Worm (Caenorhabditis elegans) whole organism, L1 larva: ENCODE data around the gene pptr-2.

Experiments used
- C16A3.4 ChIP-seq: fragments of 150-350 bp; optimal IDR thresholded peaks from 2 replicates; lab custom pipeline; 2014; ENCODE audit warnings: missing biosample characterization, missing genetic modification characterization
- C34B4.2 ChIP-seq: sonication (generic microtip); optimal IDR thresholded peaks from 2 replicates; lab custom pipeline; 2017; ENCODE audit warnings: mild to moderate bottlenecking, missing genetic modification characterization, missing compliant biosample characterization
- aly-2 ChIP-seq: fragments of 150-350 bp; optimal IDR thresholded peaks from 2 replicates; lab custom pipeline; 2014; ENCODE audit warnings: missing biosample characterization, missing genetic modification characterization
- ama-1 ChIP-seq: fragments of 150-350 bp; optimal IDR thresholded peaks from 2 replicates; lab custom pipeline; 2014
- blmp-1 ChIP-seq: fragments of 150-350 bp; optimal IDR thresholded peaks from 2 replicates; lab custom pipeline; 2014; ENCODE audit warnings: missing biosample characterization, missing genetic modification characterization
- ceh-63 ChIP-seq: fragments of 200-800 bp; sonication (Bioruptor generic); optimal IDR thresholded peaks from 2 replicates; lab custom pipeline; 2018; ENCODE audit warnings: mild to moderate bottlenecking, missing genetic modification characterization, missing compliant biosample characterization
- ceh-88 ChIP-seq: fragments of 200-800 bp; sonication (Bioruptor generic); IDR thresholded peaks from 2 replicates; pipeline ENCODE4 v1.3.6; 2022; ENCODE audit warnings: missing genetic modification characterization, missing compliant biosample characterization
- ces-1 ChIP-seq: fragments of 150-350 bp; optimal IDR thresholded peaks from 2 replicates; lab custom pipeline; 2014; ENCODE audit warnings: missing biosample characterization, missing genetic modification reagents, missing genetic modification characterization
- dpl-1 ChIP-seq, 3 experiments: fragments of 150-350 bp in 2 of 3; sonication (generic microtip) in 1 of 3; optimal IDR thresholded peaks; 2 replicates each; lab custom pipeline; 2014 to 2017; ENCODE audit warnings: missing biosample characterization in 3 of 3, missing genetic modification characterization in 3 of 3, missing genetic modification reagents in 3 of 3
- dsc-1 ChIP-seq: sonication (generic microtip); optimal IDR thresholded peaks from 2 replicates; lab custom pipeline; 2016; ENCODE audit warnings: mild to moderate bottlenecking, missing genetic modification characterization, missing compliant biosample characterization
- efl-1 ChIP-seq, 4 experiments: fragments of 150-350 bp; optimal IDR thresholded peaks in 3 of 4; peaks in 1 of 4; 1 replicate in 1 of 4; 2 replicates in 3 of 4; lab custom pipeline; 2014; ENCODE audit warnings: missing biosample characterization in 2 of 4, missing genetic modification characterization in 2 of 4, missing genetic modification reagents in 2 of 4
- egl-27 ChIP-seq, 2 experiments: fragments of 150-350 bp in 1 of 2; sonication (generic microtip); optimal IDR thresholded peaks; 3 replicates each; lab custom pipeline; 2017 to 2018; ENCODE audit warnings: missing biosample characterization in 2 of 2, missing genetic modification characterization in 2 of 2, missing genetic modification reagents in 2 of 2
- elt-2 ChIP-seq: sonication (generic microtip); optimal IDR thresholded peaks from 2 replicates; lab custom pipeline; 2016; ENCODE audit warnings: missing genetic modification characterization, mild to moderate bottlenecking, inconsistent platforms, missing compliant biosample characterization, missing genetic modification reagents
- elt-3 ChIP-seq, 6 experiments: fragments of 150-350 bp in 1 of 6; sonication (generic microtip); optimal IDR thresholded peaks; 2 replicates each; lab custom pipeline; 2017 to 2018; ENCODE audit warnings: missing biosample characterization in 6 of 6, missing genetic modification characterization in 6 of 6, inconsistent platforms in 1 of 6
- ets-5 ChIP-seq: fragments of 200-800 bp; sonication (Bioruptor generic); IDR thresholded peaks from 2 replicates; pipeline ENCODE4 v1.3.6; 2022; ENCODE audit warnings: missing genetic modification characterization, missing compliant biosample characterization
- fkh-8 ChIP-seq: sonication (generic microtip); optimal IDR thresholded peaks from 2 replicates; lab custom pipeline; 2016; ENCODE audit warnings: mild to moderate bottlenecking, missing genetic modification characterization, missing compliant biosample characterization
- fos-1 ChIP-seq: fragments of 150-350 bp; optimal IDR thresholded peaks from 2 replicates; lab custom pipeline; 2014; ENCODE audit warnings: missing biosample characterization, missing genetic modification characterization
- grh-1 ChIP-seq: fragments of 200-800 bp; sonication (Bioruptor generic); IDR thresholded peaks from 2 replicates; pipeline ENCODE4 v1.3.6; 2022; ENCODE audit warnings: missing genetic modification reagents, missing genetic modification characterization, missing compliant biosample characterization
- hlh-17 ChIP-seq: fragments of 200-800 bp; sonication (Bioruptor generic); optimal IDR thresholded peaks from 2 replicates; lab custom pipeline; 2018; ENCODE audit warnings: missing genetic modification characterization, mild to moderate bottlenecking, missing compliant biosample characterization, moderate library complexity, borderline replicate concordance
- hlh-4 ChIP-seq: sonication (generic microtip); optimal IDR thresholded peaks from 2 replicates; lab custom pipeline; 2016; ENCODE audit warnings: mild to moderate bottlenecking, missing genetic modification characterization, missing compliant biosample characterization
- hpl-2 ChIP-seq: fragments of 150-350 bp; optimal IDR thresholded peaks from 2 replicates; lab custom pipeline; 2014; ENCODE audit warnings: missing biosample characterization, missing genetic modification reagents, missing genetic modification characterization
- isw-1 ChIP-seq: fragments of 200-800 bp; sonication (Bioruptor generic); IDR thresholded peaks from 2 replicates; pipeline ENCODE4 v1.3.6; 2022; ENCODE audit warnings: missing genetic modification characterization, missing compliant biosample characterization
- jun-1 ChIP-seq: fragments of 150-350 bp; optimal IDR thresholded peaks from 2 replicates; lab custom pipeline; 2014; ENCODE audit warnings: missing biosample characterization, missing genetic modification reagents, missing genetic modification characterization
- lin-13 ChIP-seq: fragments of 150-350 bp; optimal IDR thresholded peaks from 2 replicates; lab custom pipeline; 2014; ENCODE audit warnings: missing biosample characterization, missing genetic modification reagents, missing genetic modification characterization
- lin-14 ChIP-seq: fragments of 200-800 bp; sonication (Bioruptor generic); optimal IDR thresholded peaks from 2 replicates; lab custom pipeline; 2018; ENCODE audit warnings: mild to moderate bottlenecking, missing genetic modification characterization, moderate library complexity, missing compliant biosample characterization
- lsy-2 ChIP-seq, 2 experiments: fragments of 150-350 bp; optimal IDR thresholded peaks; 2 replicates each; lab custom pipeline; 2014; ENCODE audit warnings: missing biosample characterization in 2 of 2, missing genetic modification characterization in 2 of 2
- mab-9 ChIP-seq: fragments of 200-800 bp; sonication (Bioruptor generic); IDR thresholded peaks from 2 replicates; pipeline ENCODE4 v1.3.6; 2022; ENCODE audit warnings: missing genetic modification reagents, missing genetic modification characterization, missing compliant biosample characterization
- mdl-1 ChIP-seq, 2 experiments: fragments of 150-350 bp; optimal IDR thresholded peaks; 2 replicates each; lab custom pipeline; 2014 to 2017; ENCODE audit warnings: missing biosample characterization in 2 of 2, missing genetic modification characterization in 2 of 2, inconsistent platforms in 1 of 2
- mep-1 ChIP-seq: fragments of 150-350 bp; optimal IDR thresholded peaks from 2 replicates; lab custom pipeline; 2014; ENCODE audit warnings: missing biosample characterization, missing genetic modification characterization
- nhr-11 ChIP-seq: fragments of 150-350 bp; optimal IDR thresholded peaks from 2 replicates; lab custom pipeline; 2014; ENCODE audit warnings: missing biosample characterization, missing genetic modification characterization
- nhr-19 ChIP-seq: fragments of 200-800 bp; sonication (Bioruptor generic); conservative IDR thresholded peaks from 2 replicates; pipeline ENCODE4 v1.3.6; 2022; ENCODE audit warnings: missing genetic modification characterization, missing compliant biosample characterization
- nhr-20 ChIP-seq: sonication (generic microtip); optimal IDR thresholded peaks from 2 replicates; lab custom pipeline; 2016; ENCODE audit warnings: mild to moderate bottlenecking, missing genetic modification characterization, missing compliant biosample characterization
- nhr-237 ChIP-seq: fragments of 150-350 bp; optimal IDR thresholded peaks from 2 replicates; lab custom pipeline; 2014; ENCODE audit warnings: missing biosample characterization, missing genetic modification characterization
- nhr-76 ChIP-seq: sonication (generic microtip); optimal IDR thresholded peaks from 2 replicates; lab custom pipeline; 2017; ENCODE audit warnings: missing biosample characterization, missing genetic modification characterization
- nhr-77 ChIP-seq: fragments of 150-350 bp; optimal IDR thresholded peaks from 2 replicates; lab custom pipeline; 2014; ENCODE audit warnings: missing biosample characterization, missing genetic modification characterization
- nhr-84 ChIP-seq: sonication (generic microtip); optimal IDR thresholded peaks from 2 replicates; lab custom pipeline; 2017; ENCODE audit warnings: missing biosample characterization, missing genetic modification characterization
- nhr-85 ChIP-seq: sonication (generic microtip); peaks from one replicate; lab custom pipeline; 2016; ENCODE audit warnings: missing genetic modification characterization, inconsistent platforms, missing compliant biosample characterization
- pag-3 ChIP-seq: sonication (generic microtip); optimal IDR thresholded peaks from 2 replicates; lab custom pipeline; 2017; ENCODE audit warnings: missing genetic modification characterization, mild to moderate bottlenecking, missing compliant biosample characterization, antibody characterized with exemption, borderline replicate concordance; ENCODE audit not compliant: insufficient read depth
- pqm-1 ChIP-seq: sonication (generic microtip); optimal IDR thresholded peaks from 3 replicates; lab custom pipeline; 2017; ENCODE audit warnings: missing biosample characterization, missing genetic modification characterization
- snpc-4 ChIP-seq: fragments of 150-350 bp; optimal IDR thresholded peaks from 2 replicates; lab custom pipeline; 2014; ENCODE audit warnings: missing biosample characterization, missing genetic modification characterization
- snu-23 ChIP-seq: sonication (generic microtip); optimal IDR thresholded peaks from 2 replicates; lab custom pipeline; 2016; ENCODE audit warnings: missing genetic modification characterization, missing compliant biosample characterization
- sox-4 ChIP-seq: sonication (generic microtip); optimal IDR thresholded peaks from 2 replicates; lab custom pipeline; 2016; ENCODE audit warnings: missing genetic modification characterization, missing compliant biosample characterization
- sptf-1 ChIP-seq: fragments of 150-350 bp; optimal IDR thresholded peaks from 2 replicates; lab custom pipeline; 2014; ENCODE audit warnings: missing biosample characterization, missing genetic modification characterization
- tbx-2 ChIP-seq: sonication (generic microtip); optimal IDR thresholded peaks from 2 replicates; lab custom pipeline; 2016; ENCODE audit warnings: missing genetic modification characterization, missing compliant biosample characterization
- unc-130 ChIP-seq: fragments of 150-350 bp; optimal IDR thresholded peaks from 2 replicates; lab custom pipeline; 2017; ENCODE audit warnings: missing biosample characterization, missing genetic modification characterization, inconsistent platforms
- unc-30 ChIP-seq: sonication (generic microtip); optimal IDR thresholded peaks from 2 replicates; lab custom pipeline; 2017; ENCODE audit warnings: missing biosample characterization, missing genetic modification characterization
- unc-62 ChIP-seq: fragments of 150-350 bp; optimal IDR thresholded peaks from 2 replicates; lab custom pipeline; 2014; ENCODE audit warnings: missing biosample characterization, missing genetic modification reagents, missing genetic modification characterization
- xbp-1 ChIP-seq: sonication (generic microtip); optimal IDR thresholded peaks from 2 replicates; lab custom pipeline; 2016; ENCODE audit warnings: missing genetic modification characterization, missing compliant biosample characterization
- ztf-4 ChIP-seq: fragments of 150-350 bp; optimal IDR thresholded peaks from 2 replicates; lab custom pipeline; 2014; ENCODE audit warnings: missing biosample characterization, missing genetic modification characterization

Gene pptr-2

ce11 chrV:11082475-11082874, 47.7 kb upstream of the pptr-2 start (continued):
- peak; percentile 80 for TF ChIP-seq nhr-20 (tag; lab: Kevin White, UChicago)
- TF ChIP-seq aly-2 (tag; lab: Kevin White, UChicago) = peak; percentile 96
- peak; percentile 14 for TF ChIP-seq lin-13 (GFP tag; lab: Kevin White, UChicago)
- no peak for TF ChIP-seq mab-9 (GFP tag; lab: Robert Waterston, UW)
- TF ChIP-seq elt-3 (tag; optimal IDR thresholded peaks at IDR 0.05; lab: Kevin White, UChicago) = no peak
- peak; percentile 81 for TF ChIP-seq ztf-4
- peak; percentile 83 for TF ChIP-seq ama-1
- TF ChIP-seq nhr-19 (GFP tag; lab: Robert Waterston, UW) = peak; percentile 84
- TF ChIP-seq unc-130 (tag; lab: Kevin White, UChicago) = peak; percentile 35
- no peak for TF ChIP-seq nhr-85 (tag; lab: Kevin White, UChicago)
- TF ChIP-seq blmp-1 = no peak
- no peak for TF ChIP-seq snpc-4 (tag; lab: Kevin White, UChicago)
- TF ChIP-seq ets-5 (GFP tag; lab: Robert Waterston, UW) = no peak
- TF ChIP-seq nhr-237 (tag; lab: Kevin White, UChicago) = no peak
- TF ChIP-seq efl-1 (optimal IDR thresholded peaks at IDR 0.05; lab: Kevin White, UChicago) = peak; percentile 25 to 39
- peak in 1 of 2 experiments; percentile 81 for TF ChIP-seq efl-1 (GFP tag; optimal IDR thresholded peaks at IDR 0.05 in 1 of 2; lab: Kevin White, UChicago)
- no peak for TF ChIP-seq ceh-88 (GFP tag; lab: Robert Waterston, UW)

DNA sequence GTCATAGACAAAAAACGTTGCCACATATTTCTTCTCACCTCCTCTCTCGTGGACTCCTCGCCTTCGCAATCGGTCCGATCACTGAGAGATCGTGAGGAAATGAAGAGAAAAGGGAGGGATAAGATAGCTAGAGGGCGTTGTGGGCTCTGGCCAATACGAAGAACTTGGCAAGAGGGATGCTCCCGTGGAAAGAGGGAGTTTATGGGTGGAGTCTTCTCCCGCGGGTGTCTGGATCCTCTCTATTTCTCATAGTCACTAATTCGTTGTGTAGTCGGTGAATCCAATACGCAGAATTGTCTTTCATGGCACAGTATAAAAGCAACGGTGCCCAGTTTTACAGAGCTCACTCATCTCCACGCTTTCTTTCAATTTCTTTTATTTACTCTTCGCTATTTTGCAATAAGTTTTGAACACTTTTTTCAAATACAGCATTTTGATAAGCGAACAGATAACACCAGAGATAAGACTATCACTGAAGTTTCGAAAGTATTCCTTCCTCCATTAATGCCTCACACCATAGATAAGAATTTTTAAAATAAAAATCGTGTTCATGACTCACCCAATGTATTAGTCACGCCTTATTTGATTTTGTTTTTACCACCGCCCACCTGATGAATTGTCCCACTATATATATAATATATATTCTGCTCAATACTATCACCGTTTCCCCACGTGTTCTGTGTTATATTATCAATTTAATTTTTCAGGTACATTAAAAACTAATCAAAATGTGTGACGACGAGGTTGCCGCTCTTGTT, 45.8 kb upstream of the pptr-2 start, which contains the start of gene act-1:
act-1 (plus strand) TSS at position 708 of the 758 bp plus-strand sequence.
- no peak for TF ChIP-seq grh-1 (GFP tag; lab: Robert Waterston, UW)
- no peak for TF ChIP-seq fkh-8
- TF ChIP-seq lin-14 = peak; percentile 67
- TF ChIP-seq C34B4.2 (tag; lab: Kevin White, UChicago) = no peak
- peak; percentile 60 for TF ChIP-seq dsc-1 (tag; lab: Kevin White, UChicago)
- no peak for TF ChIP-seq lin-13 (GFP tag; lab: Kevin White, UChicago)
- TF ChIP-seq snu-23 (GFP tag; lab: Kevin White, UChicago) = peak; percentile 38
- no peak for TF ChIP-seq snpc-4 (tag; lab: Kevin White, UChicago)
- peak; percentile 1 for TF ChIP-seq xbp-1 (tag; lab: Kevin White, UChicago)
- no peak for TF ChIP-seq ceh-63
- TF ChIP-seq hlh-4 (tag; lab: Kevin White, UChicago) = no peak
- no peak for TF ChIP-seq mep-1 (tag; lab: Kevin White, UChicago)
- TF ChIP-seq sptf-1 (tag; lab: Kevin White, UChicago) = no peak
- TF ChIP-seq C16A3.4 (tag; lab: Kevin White, UChicago) = no peak
- TF ChIP-seq egl-27 (tag; optimal IDR thresholded peaks at IDR 0.05; lab: Kevin White, UChicago) = no peak
- TF ChIP-seq nhr-84 (tag; lab: Kevin White, UChicago) = no peak
- TF ChIP-seq pag-3 (tag; lab: Kevin White, UChicago) = peak; percentile 35
- no peak for TF ChIP-seq dpl-1 (GFP tag; optimal IDR thresholded peaks at IDR 0.05; lab: Kevin White, UChicago)
- TF ChIP-seq sox-4 = no peak
- TF ChIP-seq nhr-76 (tag; lab: Kevin White, UChicago) = no peak
- no peak for TF ChIP-seq unc-62 (GFP tag; lab: Kevin White, UChicago)
- no peak for TF ChIP-seq ets-5 (GFP tag; lab: Robert Waterston, UW)
- no peak for TF ChIP-seq ces-1 (GFP tag; lab: Kevin White, UChicago)
- TF ChIP-seq ceh-88 (GFP tag; lab: Robert Waterston, UW) = no peak
- no peak for TF ChIP-seq jun-1 (tag; lab: Kevin White, UChicago)
- TF ChIP-seq elt-2 = peak; percentile 86
- peak; percentile 21 for TF ChIP-seq tbx-2 (tag; lab: Kevin White, UChicago)
- TF ChIP-seq mdl-1 (tag; optimal IDR thresholded peaks at IDR 0.05; lab: Kevin White, UChicago) = peak in 1 of 2 experiments; percentile 12
- no peak for TF ChIP-seq hpl-2 (GFP tag; lab: Kevin White, UChicago)
- peak; percentile 50 for TF ChIP-seq nhr-77 (tag; lab: Kevin White, UChicago)
- no peak for TF ChIP-seq isw-1 (GFP tag; lab: Robert Waterston, UW)
- TF ChIP-seq unc-30 (tag; lab: Kevin White, UChicago) = no peak
- no peak for TF ChIP-seq nhr-237 (tag; lab: Kevin White, UChicago)
- peak; percentile 61 for TF ChIP-seq nhr-11 (tag; lab: Kevin White, UChicago)
- TF ChIP-seq hlh-17 = no peak
- peak; percentile 79 for TF ChIP-seq nhr-19 (GFP tag; lab: Robert Waterston, UW)
- no peak for TF ChIP-seq fos-1 (tag; lab: Kevin White, UChicago)
- TF ChIP-seq aly-2 (tag; lab: Kevin White, UChicago) = no peak
- TF ChIP-seq pqm-1 (tag; lab: Kevin White, UChicago) = peak; percentile 65
- TF ChIP-seq ztf-4 = no peak
- peak; percentile 11 to 51 for TF ChIP-seq lsy-2 (tag; optimal IDR thresholded peaks at IDR 0.05; lab: Kevin White, UChicago)
